Worm (Caenorhabditis elegans): ENCODE results near the gene apt-9.

Gene apt-9

DNA sequence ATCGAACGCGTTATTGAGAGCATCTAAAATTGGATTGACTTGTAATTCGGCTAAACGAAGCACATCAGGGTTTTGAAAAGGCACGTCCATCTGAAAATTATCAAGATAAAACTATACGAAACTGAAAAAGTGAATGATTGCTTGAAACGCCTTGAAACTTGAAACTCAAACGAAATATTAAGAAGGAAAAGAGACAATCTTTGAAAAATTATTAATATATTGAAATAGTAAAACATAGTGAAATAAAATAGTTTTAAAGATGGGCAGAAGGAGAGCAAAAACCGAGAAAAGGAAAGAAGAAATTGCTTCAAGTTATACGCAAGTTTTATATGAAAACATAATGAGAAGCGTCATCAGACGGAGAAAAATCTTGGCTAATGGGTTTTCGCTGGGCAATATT is 29.8 kb downstream of the apt-9 start, which contains the start of gene W02H3.3:
Gene W02H3.3, minus strand, starts transcription at position 101 of the 400 bp plus-strand sequence.
- TF ChIP-seq unc-62 (GFP tag; optimal IDR thresholded peaks at IDR 0.05) = no peak

DNA sequence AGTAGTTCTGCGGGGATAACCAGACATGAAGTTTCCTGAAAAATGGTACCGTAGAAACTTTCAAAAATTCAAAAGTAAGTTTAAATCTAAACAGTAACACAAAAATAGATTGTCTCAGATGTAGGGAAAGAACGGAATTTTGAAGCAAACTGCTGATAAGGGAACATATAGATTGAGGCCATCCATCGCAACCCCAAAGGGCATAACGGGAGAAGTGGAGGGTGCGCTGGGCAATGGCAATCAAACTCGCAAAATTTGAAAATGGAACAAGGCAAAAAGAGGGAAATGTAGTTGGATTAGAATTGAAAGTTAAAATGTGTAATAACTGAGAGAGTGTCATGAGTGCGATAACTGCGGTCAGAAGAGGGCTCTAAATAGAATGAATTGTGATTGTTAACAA is 34.8 kb downstream of the apt-9 start:
- no peak for TF ChIP-seq unc-62 (GFP tag; optimal IDR thresholded peaks at IDR 0.05)

DNA sequence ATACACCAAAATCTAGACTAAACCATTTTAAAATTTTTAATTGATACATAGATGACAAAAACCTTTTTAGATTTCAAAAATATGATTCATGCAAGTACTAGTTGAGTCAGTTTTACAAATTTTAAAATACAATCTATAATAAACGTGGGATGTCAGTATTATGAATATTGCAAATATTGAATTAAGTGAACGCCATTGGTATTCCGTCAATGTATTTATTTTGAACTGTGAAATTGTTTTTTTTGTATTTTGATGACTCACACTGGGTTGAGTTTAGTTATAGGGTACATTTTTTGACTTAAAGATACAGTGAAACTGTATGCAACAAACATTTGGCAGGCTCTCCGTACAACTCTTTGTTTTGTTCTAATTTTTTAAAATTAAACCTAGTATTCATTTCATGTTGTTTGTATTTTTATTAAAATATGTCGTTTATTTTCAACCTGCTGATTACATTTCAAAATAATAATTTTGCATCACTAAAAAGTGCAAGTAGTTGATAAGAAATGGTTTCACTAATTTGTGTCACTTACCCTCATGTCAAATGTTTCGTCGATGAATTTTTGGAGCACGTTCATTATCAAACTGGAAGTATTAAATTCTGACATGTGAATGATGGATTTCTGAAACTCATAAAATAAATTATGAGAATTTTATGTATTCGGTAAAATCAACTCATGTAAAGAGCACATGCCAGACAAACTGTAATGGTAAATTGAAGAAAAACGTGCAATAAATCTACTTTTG is 36.7 kb downstream of the apt-9 start, which contains the start of gene W02H3.1:
Gene W02H3.1, minus strand, starts transcription at position 578 of the 747 bp plus-strand sequence.
- no peak for TF ChIP-seq unc-62 (GFP tag; optimal IDR thresholded peaks at IDR 0.05)

DNA sequence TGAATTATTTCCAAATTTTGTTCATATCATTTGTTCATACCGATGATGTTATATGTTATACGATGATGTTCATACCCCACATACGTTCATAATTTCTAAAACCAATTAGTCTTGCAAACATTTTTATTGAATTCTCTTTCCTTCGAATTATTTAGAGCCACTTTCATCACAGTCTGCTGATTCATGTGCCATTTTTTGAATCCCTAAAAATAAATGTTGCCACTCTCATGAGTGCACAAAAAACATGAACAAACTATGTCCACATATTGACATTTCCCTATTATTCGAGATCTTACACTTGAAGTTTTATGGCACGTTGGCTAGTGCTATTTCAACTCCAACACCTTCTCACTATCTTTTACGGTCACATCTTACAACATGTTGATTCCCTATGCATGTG is 38.7 kb downstream of the apt-9 start, which contains the start of gene clc-17:
Gene clc-17, plus strand, starts transcription at position 301 of the 400 bp plus-strand sequence.
- TF ChIP-seq unc-62 (GFP tag; optimal IDR thresholded peaks at IDR 0.05) = no peak

DNA sequence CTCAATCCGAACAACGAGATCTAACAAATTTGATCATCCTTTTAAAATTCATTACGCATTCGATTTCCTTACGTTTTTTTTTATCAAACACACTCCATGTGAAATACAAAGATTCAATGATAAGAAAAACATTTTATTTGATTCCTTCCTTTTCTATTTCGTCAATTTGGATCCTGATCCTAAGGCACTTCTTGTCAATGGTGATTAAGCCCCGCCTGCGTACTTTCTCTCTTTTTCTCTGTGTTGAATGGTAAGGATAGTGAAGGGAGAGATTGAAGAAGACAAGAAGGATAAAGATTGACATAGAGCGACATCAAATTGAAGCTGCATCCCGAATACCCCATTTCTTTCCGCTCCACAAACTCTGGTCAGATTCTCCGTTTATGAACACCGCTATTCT is 40.9 kb downstream of the apt-9 start, which contains the start of gene grd-1:
Gene grd-1, plus strand, starts transcription at position 241 of the 400 bp plus-strand sequence.
- no peak for TF ChIP-seq unc-62 (GFP tag; optimal IDR thresholded peaks at IDR 0.05)

- TF ChIP-seq unc-62 (GFP tag; optimal IDR thresholded peaks at IDR 0.05) = no peak
Measured at ce11 chrX:11114420-11114819, 46.1 kb downstream of the apt-9 start.

DNA sequence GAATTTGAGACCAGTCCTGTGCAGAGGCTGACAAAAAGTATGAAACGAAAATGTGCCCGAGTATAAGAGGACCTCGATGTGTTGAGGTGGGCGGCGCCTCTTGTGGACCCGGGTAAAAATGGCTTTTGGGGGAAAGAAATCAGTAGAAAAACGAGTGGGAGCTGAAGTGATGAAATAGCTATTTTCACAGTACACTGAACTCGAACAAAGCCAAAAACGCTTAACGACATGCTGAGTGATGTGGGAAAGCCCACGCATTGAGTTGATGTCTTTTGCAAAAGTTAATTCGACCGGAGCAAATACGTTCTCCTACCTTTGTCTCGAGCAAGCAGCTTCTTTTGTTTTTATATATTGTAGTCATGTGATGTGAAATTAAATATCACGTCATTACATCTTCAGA is 48.4 kb downstream of the apt-9 start, which contains the start of gene nlp-66:
Gene nlp-66, minus strand, starts transcription at position 101 of the 400 bp plus-strand sequence.
- no peak for TF ChIP-seq unc-62 (GFP tag; optimal IDR thresholded peaks at IDR 0.05)

DNA sequence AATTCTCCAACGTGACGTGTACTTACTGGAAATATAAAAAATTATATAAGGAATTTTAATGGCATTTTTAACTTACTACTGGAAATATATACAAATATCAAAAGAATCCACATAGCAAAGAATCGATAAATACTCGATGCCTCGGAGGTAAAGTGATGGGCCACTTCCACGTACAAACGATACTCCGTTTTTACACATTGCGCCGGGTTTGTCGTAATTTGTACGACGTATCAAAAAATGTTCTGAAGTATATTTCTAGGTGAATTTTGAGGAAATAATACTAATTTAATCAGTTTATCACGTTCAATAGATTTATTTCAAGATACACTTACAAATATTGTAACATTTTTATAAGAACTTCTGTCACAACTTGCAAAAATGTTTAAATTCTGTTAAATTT is 52.5 kb downstream of the apt-9 start, which contains the start of gene R08B4.3:
Gene R08B4.3, minus strand, starts transcription at position 198 of the 400 bp plus-strand sequence.
- no peak for TF ChIP-seq unc-62 (GFP tag; optimal IDR thresholded peaks at IDR 0.05)

All from whole organism, dauer.